Worm (Caenorhabditis elegans) whole organism, L1 larva: ENCODE data around the gene irld-6.

Source experiments
- C04F5.9 ChIP-seq: sonication (generic microtip); optimal IDR thresholded peaks from 2 replicates; lab custom pipeline; 2016; ENCODE audit warnings: missing genetic modification characterization, missing compliant biosample characterization
- C16A3.4 ChIP-seq: fragments of 150-350 bp; optimal IDR thresholded peaks from 2 replicates; lab custom pipeline; 2014; ENCODE audit warnings: missing biosample characterization, missing genetic modification characterization
- alr-1 ChIP-seq: fragments of 200-800 bp; sonication (Bioruptor generic); optimal IDR thresholded peaks from 2 replicates; lab custom pipeline; 2018; ENCODE audit warnings: borderline replicate concordance, mild to moderate bottlenecking, missing genetic modification characterization, missing compliant biosample characterization
- ama-1 ChIP-seq: fragments of 150-350 bp; optimal IDR thresholded peaks from 2 replicates; lab custom pipeline; 2014
- blmp-1 ChIP-seq: fragments of 150-350 bp; optimal IDR thresholded peaks from 2 replicates; lab custom pipeline; 2014; ENCODE audit warnings: missing biosample characterization, missing genetic modification characterization
- ceh-82 ChIP-seq, 3 experiments: fragments of 150-350 bp in 1 of 3; sonication (generic microtip) in 2 of 3; optimal IDR thresholded peaks; 2 replicates each; lab custom pipeline; 2014 to 2017; ENCODE audit warnings: missing biosample characterization in 3 of 3, missing genetic modification characterization in 3 of 3
- ceh-90 ChIP-seq: sonication (generic microtip); optimal IDR thresholded peaks from 2 replicates; lab custom pipeline; 2016; ENCODE audit warnings: missing genetic modification characterization, missing compliant biosample characterization
- ces-1 ChIP-seq: fragments of 150-350 bp; optimal IDR thresholded peaks from 2 replicates; lab custom pipeline; 2014; ENCODE audit warnings: missing biosample characterization, missing genetic modification reagents, missing genetic modification characterization
- dpl-1 ChIP-seq, 3 experiments: fragments of 150-350 bp in 2 of 3; sonication (generic microtip) in 1 of 3; optimal IDR thresholded peaks; 2 replicates each; lab custom pipeline; 2014 to 2017; ENCODE audit warnings: missing biosample characterization in 3 of 3, missing genetic modification characterization in 3 of 3, missing genetic modification reagents in 3 of 3
- dsc-1 ChIP-seq: sonication (generic microtip); optimal IDR thresholded peaks from 2 replicates; lab custom pipeline; 2016; ENCODE audit warnings: mild to moderate bottlenecking, missing genetic modification characterization, missing compliant biosample characterization
- efl-1 ChIP-seq, 4 experiments: fragments of 150-350 bp; optimal IDR thresholded peaks in 3 of 4; peaks in 1 of 4; 1 replicate in 1 of 4; 2 replicates in 3 of 4; lab custom pipeline; 2014; ENCODE audit warnings: missing biosample characterization in 2 of 4, missing genetic modification characterization in 2 of 4, missing genetic modification reagents in 2 of 4
- elt-2 ChIP-seq: sonication (generic microtip); optimal IDR thresholded peaks from 2 replicates; lab custom pipeline; 2016; ENCODE audit warnings: missing genetic modification characterization, mild to moderate bottlenecking, inconsistent platforms, missing compliant biosample characterization, missing genetic modification reagents
- elt-3 ChIP-seq, 6 experiments: fragments of 150-350 bp in 1 of 6; sonication (generic microtip); optimal IDR thresholded peaks; 2 replicates each; lab custom pipeline; 2017 to 2018; ENCODE audit warnings: missing biosample characterization in 6 of 6, missing genetic modification characterization in 6 of 6, inconsistent platforms in 1 of 6
- fkh-4 ChIP-seq: sonication (generic microtip); optimal IDR thresholded peaks from 2 replicates; lab custom pipeline; 2016; ENCODE audit warnings: missing compliant biosample characterization, missing genetic modification characterization, borderline replicate concordance
- fkh-8 ChIP-seq: sonication (generic microtip); optimal IDR thresholded peaks from 2 replicates; lab custom pipeline; 2016; ENCODE audit warnings: mild to moderate bottlenecking, missing genetic modification characterization, missing compliant biosample characterization
- hpl-2 ChIP-seq: fragments of 150-350 bp; optimal IDR thresholded peaks from 2 replicates; lab custom pipeline; 2014; ENCODE audit warnings: missing biosample characterization, missing genetic modification reagents, missing genetic modification characterization
- irx-1 ChIP-seq: sonication (generic microtip); optimal IDR thresholded peaks from 2 replicates; lab custom pipeline; 2016; ENCODE audit warnings: missing genetic modification characterization, missing compliant biosample characterization
- isw-1 ChIP-seq: fragments of 200-800 bp; sonication (Bioruptor generic); IDR thresholded peaks from 2 replicates; pipeline ENCODE4 v1.3.6; 2022; ENCODE audit warnings: missing genetic modification characterization, missing compliant biosample characterization
- jun-1 ChIP-seq: fragments of 150-350 bp; optimal IDR thresholded peaks from 2 replicates; lab custom pipeline; 2014; ENCODE audit warnings: missing biosample characterization, missing genetic modification reagents, missing genetic modification characterization
- lin-13 ChIP-seq: fragments of 150-350 bp; optimal IDR thresholded peaks from 2 replicates; lab custom pipeline; 2014; ENCODE audit warnings: missing biosample characterization, missing genetic modification reagents, missing genetic modification characterization
- lin-14 ChIP-seq: fragments of 200-800 bp; sonication (Bioruptor generic); optimal IDR thresholded peaks from 2 replicates; lab custom pipeline; 2018; ENCODE audit warnings: mild to moderate bottlenecking, missing genetic modification characterization, moderate library complexity, missing compliant biosample characterization
- lin-35 ChIP-seq, 2 experiments: fragments of 150-350 bp; optimal IDR thresholded peaks; 2 replicates each; lab custom pipeline; 2014; ENCODE audit warnings: missing biosample characterization in 2 of 2, missing genetic modification characterization in 2 of 2, missing genetic modification reagents in 2 of 2
- lsy-2 ChIP-seq, 2 experiments: fragments of 150-350 bp; optimal IDR thresholded peaks; 2 replicates each; lab custom pipeline; 2014; ENCODE audit warnings: missing biosample characterization in 2 of 2, missing genetic modification characterization in 2 of 2
- mdl-1 ChIP-seq, 2 experiments: fragments of 150-350 bp; optimal IDR thresholded peaks; 2 replicates each; lab custom pipeline; 2014 to 2017; ENCODE audit warnings: missing biosample characterization in 2 of 2, missing genetic modification characterization in 2 of 2, inconsistent platforms in 1 of 2
- nhr-12 ChIP-seq: sonication (generic microtip); optimal IDR thresholded peaks from 2 replicates; lab custom pipeline; 2017; ENCODE audit warnings: missing biosample characterization, missing genetic modification characterization
- nhr-19 ChIP-seq: fragments of 200-800 bp; sonication (Bioruptor generic); conservative IDR thresholded peaks from 2 replicates; pipeline ENCODE4 v1.3.6; 2022; ENCODE audit warnings: missing genetic modification characterization, missing compliant biosample characterization
- nhr-20 ChIP-seq: sonication (generic microtip); optimal IDR thresholded peaks from 2 replicates; lab custom pipeline; 2016; ENCODE audit warnings: mild to moderate bottlenecking, missing genetic modification characterization, missing compliant biosample characterization
- nhr-237 ChIP-seq: fragments of 150-350 bp; optimal IDR thresholded peaks from 2 replicates; lab custom pipeline; 2014; ENCODE audit warnings: missing biosample characterization, missing genetic modification characterization
- nhr-71 ChIP-seq: sonication (generic microtip); optimal IDR thresholded peaks from 2 replicates; lab custom pipeline; 2016; ENCODE audit warnings: mild to moderate bottlenecking, missing genetic modification characterization, moderate library complexity, missing compliant biosample characterization
- nhr-76 ChIP-seq: sonication (generic microtip); optimal IDR thresholded peaks from 2 replicates; lab custom pipeline; 2017; ENCODE audit warnings: missing biosample characterization, missing genetic modification characterization
- nhr-77 ChIP-seq: fragments of 150-350 bp; optimal IDR thresholded peaks from 2 replicates; lab custom pipeline; 2014; ENCODE audit warnings: missing biosample characterization, missing genetic modification characterization
- nhr-85 ChIP-seq: sonication (generic microtip); peaks from one replicate; lab custom pipeline; 2016; ENCODE audit warnings: missing genetic modification characterization, inconsistent platforms, missing compliant biosample characterization
- nhr-90 ChIP-seq: sonication (generic microtip); optimal IDR thresholded peaks from 2 replicates; lab custom pipeline; 2016; ENCODE audit warnings: mild to moderate bottlenecking, missing genetic modification characterization, missing compliant biosample characterization; ENCODE audit not compliant: poor library complexity
- pax-3 ChIP-seq: fragments of 200-800 bp; sonication (Bioruptor generic); optimal IDR thresholded peaks from 2 replicates; lab custom pipeline; 2018; ENCODE audit warnings: mild to moderate bottlenecking, missing genetic modification characterization, moderate library complexity, missing compliant biosample characterization
- pqm-1 ChIP-seq: sonication (generic microtip); optimal IDR thresholded peaks from 3 replicates; lab custom pipeline; 2017; ENCODE audit warnings: missing biosample characterization, missing genetic modification characterization
- rnt-1 ChIP-seq: sonication (generic microtip); optimal IDR thresholded peaks from 2 replicates; lab custom pipeline; 2016; ENCODE audit warnings: mild to moderate bottlenecking, missing genetic modification characterization, moderate library complexity, missing compliant biosample characterization
- snu-23 ChIP-seq: sonication (generic microtip); optimal IDR thresholded peaks from 2 replicates; lab custom pipeline; 2016; ENCODE audit warnings: missing genetic modification characterization, missing compliant biosample characterization
- sox-4 ChIP-seq: sonication (generic microtip); optimal IDR thresholded peaks from 2 replicates; lab custom pipeline; 2016; ENCODE audit warnings: missing genetic modification characterization, missing compliant biosample characterization
- sup-37 ChIP-seq: fragments of 200-800 bp; sonication (Bioruptor generic); optimal IDR thresholded peaks from 2 replicates; lab custom pipeline; 2018; ENCODE audit warnings: mild to moderate bottlenecking, missing genetic modification characterization, missing compliant biosample characterization
- swsn-7 ChIP-seq: sonication (generic microtip); optimal IDR thresholded peaks from 2 replicates; lab custom pipeline; 2016; ENCODE audit warnings: missing genetic modification characterization, missing compliant biosample characterization
- tbx-2 ChIP-seq: sonication (generic microtip); optimal IDR thresholded peaks from 2 replicates; lab custom pipeline; 2016; ENCODE audit warnings: missing genetic modification characterization, missing compliant biosample characterization
- unc-30 ChIP-seq: sonication (generic microtip); optimal IDR thresholded peaks from 2 replicates; lab custom pipeline; 2017; ENCODE audit warnings: missing biosample characterization, missing genetic modification characterization
- zag-1 ChIP-seq: fragments of 150-350 bp; optimal IDR thresholded peaks from 2 replicates; lab custom pipeline; 2014; ENCODE audit warnings: missing biosample characterization, missing genetic modification characterization
- zip-4 ChIP-seq: fragments of 200-800 bp; sonication (Bioruptor generic); optimal IDR thresholded peaks from 2 replicates; lab custom pipeline; 2018; ENCODE audit warnings: mild to moderate bottlenecking, missing genetic modification characterization, moderate library complexity, missing compliant biosample characterization
- ztf-11 ChIP-seq, 2 experiments: sonication (generic microtip); optimal IDR thresholded peaks; 2 replicates each; lab custom pipeline; 2016 to 2017; ENCODE audit warnings: missing genetic modification characterization in 2 of 2, missing biosample characterization in 1 of 2, missing compliant biosample characterization in 1 of 2

The irld-6 gene

ce11 chrV:10727651-10728050 lies 28.9 kb downstream of the irld-6 start (continued):
- TF ChIP-seq ceh-90 (tag; lab: Kevin White, UChicago): no peak

- no peak for TF ChIP-seq ama-1 (lab: Kevin White, UChicago)
- TF ChIP-seq nhr-12 (tag; lab: Kevin White, UChicago): no peak
- peak; percentile 10 for TF ChIP-seq rnt-1 (tag; lab: Kevin White, UChicago)
- TF ChIP-seq nhr-77 (tag; lab: Kevin White, UChicago): peak; percentile 46
- peak; percentile 64 for TF ChIP-seq nhr-71 (tag; lab: Kevin White, UChicago)
- TF ChIP-seq lin-35 (GFP tag; optimal IDR thresholded peaks at IDR 0.05; lab: Kevin White, UChicago): peak in 1 of 2 experiments; percentile 39
- no peak for TF ChIP-seq efl-1 (optimal IDR thresholded peaks at IDR 0.05; lab: Kevin White, UChicago)
- peak in 1 of 2 experiments; percentile 91 for TF ChIP-seq efl-1 (GFP tag; optimal IDR thresholded peaks at IDR 0.05 in 1 of 2; lab: Kevin White, UChicago)
- no peak for TF ChIP-seq C04F5.9 (tag; lab: Kevin White, UChicago)
- no peak for TF ChIP-seq sup-37 (GFP tag; lab: Kevin White, UChicago)
- peak in 1 of 2 experiments; percentile 70 for TF ChIP-seq mdl-1 (tag; optimal IDR thresholded peaks at IDR 0.05; lab: Kevin White, UChicago)
- peak in 1 of 3 experiments; percentile 1 for TF ChIP-seq dpl-1 (GFP tag; optimal IDR thresholded peaks at IDR 0.05; lab: Kevin White, UChicago)
- peak in 1 of 2 experiments; percentile 7 for TF ChIP-seq lsy-2 (tag; optimal IDR thresholded peaks at IDR 0.05; lab: Kevin White, UChicago)
- TF ChIP-seq C16A3.4 (tag; lab: Kevin White, UChicago): no peak
- TF ChIP-seq irx-1 (tag; lab: Kevin White, UChicago): no peak
- TF ChIP-seq unc-30 (tag; lab: Kevin White, UChicago): no peak
- peak; percentile 53 for TF ChIP-seq jun-1 (tag; lab: Kevin White, UChicago)
- TF ChIP-seq nhr-85 (tag; lab: Kevin White, UChicago): peak; percentile 73
- TF ChIP-seq nhr-76 (tag; lab: Kevin White, UChicago): no peak
- peak in 1 of 6 experiments; percentile 23 for TF ChIP-seq elt-3 (tag; optimal IDR thresholded peaks at IDR 0.05; lab: Kevin White, UChicago)
- peak; percentile 11 for TF ChIP-seq snu-23
- TF ChIP-seq nhr-90 (tag; lab: Kevin White, UChicago): peak; percentile 19
- peak; percentile 78 for TF ChIP-seq nhr-20 (tag; lab: Kevin White, UChicago)
- peak; percentile 70 for TF ChIP-seq tbx-2 (tag; lab: Kevin White, UChicago)
- TF ChIP-seq lin-14: peak; percentile 63
- TF ChIP-seq lin-13 (GFP tag; lab: Kevin White, UChicago): no peak
- no peak for TF ChIP-seq dsc-1 (tag; lab: Kevin White, UChicago)
- TF ChIP-seq elt-2 (tag; lab: Kevin White, UChicago): peak; percentile 96
- TF ChIP-seq ztf-11 (tag; optimal IDR thresholded peaks at IDR 0.05; lab: Kevin White, UChicago): no peak
- TF ChIP-seq nhr-237 (tag; lab: Kevin White, UChicago): no peak
- no peak for TF ChIP-seq zip-4 (GFP tag; lab: Kevin White, UChicago)
- peak; percentile 64 for TF ChIP-seq blmp-1
- TF ChIP-seq sox-4: no peak
- 0 out of 2 replicates have a peak, but pooled peaks have one; percentile 6 for TF ChIP-seq nhr-19 (GFP tag; lab: Robert Waterston, UW)
These were observed 29.9 kb downstream of the irld-6 start for ce11 chrV:10726691-10727090.

ce11 chrV:10725424-10725951 lies 31.1 kb downstream of the irld-6 start:
- TF ChIP-seq ceh-82 (tag; optimal IDR thresholded peaks at IDR 0.05; lab: Kevin White, UChicago): no peak
- TF ChIP-seq fkh-8 (tag; lab: Kevin White, UChicago): no peak
- TF ChIP-seq lin-14: peak; percentile 10
- no peak for TF ChIP-seq elt-3 (tag; optimal IDR thresholded peaks at IDR 0.05; lab: Kevin White, UChicago)
- TF ChIP-seq nhr-71 (tag; lab: Kevin White, UChicago): peak; percentile 30
- TF ChIP-seq isw-1 (GFP tag; lab: Robert Waterston, UW): no peak
- no peak for TF ChIP-seq pqm-1 (tag; lab: Kevin White, UChicago)
- TF ChIP-seq ztf-11 (tag; optimal IDR thresholded peaks at IDR 0.05; lab: Kevin White, UChicago): no peak
- TF ChIP-seq lin-35 (GFP tag; optimal IDR thresholded peaks at IDR 0.05; lab: Kevin White, UChicago): peak in 1 of 2 experiments; percentile 31
- no peak for TF ChIP-seq pax-3 (tag; lab: Kevin White, UChicago)
- TF ChIP-seq sox-4: no peak
- no peak for TF ChIP-seq swsn-7 (tag; lab: Kevin White, UChicago)
- TF ChIP-seq mdl-1 (tag; optimal IDR thresholded peaks at IDR 0.05; lab: Kevin White, UChicago): peak in 1 of 2 experiments; percentile 26
- no peak for TF ChIP-seq fkh-4 (tag; lab: Kevin White, UChicago)
- no peak for TF ChIP-seq nhr-90 (tag; lab: Kevin White, UChicago)
- TF ChIP-seq ces-1 (GFP tag; lab: Kevin White, UChicago): no peak
- TF ChIP-seq blmp-1: peak; percentile 53
- TF ChIP-seq ama-1 (lab: Kevin White, UChicago): no peak
- TF ChIP-seq zag-1 (tag; lab: Kevin White, UChicago): no peak
- no peak for TF ChIP-seq ceh-90 (tag; lab: Kevin White, UChicago)
- TF ChIP-seq hpl-2 (GFP tag; lab: Kevin White, UChicago): no peak
- no peak for TF ChIP-seq C16A3.4 (tag; lab: Kevin White, UChicago)
- TF ChIP-seq nhr-237 (tag; lab: Kevin White, UChicago): no peak
- TF ChIP-seq elt-2 (tag; lab: Kevin White, UChicago): no peak
- peak; percentile 62 for TF ChIP-seq nhr-85 (tag; lab: Kevin White, UChicago)
- TF ChIP-seq nhr-20 (tag; lab: Kevin White, UChicago): peak; percentile 12
- TF ChIP-seq efl-1 (optimal IDR thresholded peaks at IDR 0.05; lab: Kevin White, UChicago): no peak
- TF ChIP-seq efl-1 (GFP tag; optimal IDR thresholded peaks at IDR 0.05 in 1 of 2; lab: Kevin White, UChicago): peak in 1 of 2 experiments; percentile 63
- TF ChIP-seq alr-1: no peak
